Fruit fly (Drosophila melanogaster) whole organism, prepupa: Measurements from ENCODE around the gene CG5447.

Experiments used
- Blimp-1 ChIP-seq: fragments of 200-800 bp; sonication (Bioruptor generic); optimal IDR thresholded peaks from 3 replicates; lab custom pipeline; 2017; ENCODE audit warnings: missing biosample characterization, missing genetic modification characterization, mild to moderate bottlenecking, moderate library complexity, missing genetic modification reagents
- CG10631 ChIP-seq: fragments of 200-800 bp; sonication (Bioruptor generic); optimal IDR thresholded peaks from 2 replicates; lab custom pipeline; 2016; ENCODE audit warnings: missing biosample characterization, missing genetic modification characterization
- CG10669 ChIP-seq: fragments of 200-800 bp; sonication (Bioruptor generic); optimal IDR thresholded peaks from 3 replicates; lab custom pipeline; 2018; ENCODE audit warnings: missing biosample characterization, mild to moderate bottlenecking, missing genetic modification characterization, moderate library complexity
- CG11294 ChIP-seq: fragments of 200-800 bp; sonication (Bioruptor generic); IDR thresholded peaks from 2 replicates; pipeline ENCODE4 v1.3.6; 2022; ENCODE audit warnings: missing biosample characterization, missing genetic modification characterization
- CG11762 ChIP-seq: fragments of 200-800 bp; sonication (Bioruptor generic); optimal IDR thresholded peaks from 3 replicates; lab custom pipeline; 2016; ENCODE audit warnings: missing biosample characterization, missing genetic modification characterization; ENCODE audit not compliant: insufficient read depth
- CG15336 ChIP-seq: fragments of 200-800 bp; sonication (Bioruptor generic); IDR thresholded peaks from 2 replicates; pipeline ENCODE4 v1.3.6; 2022; ENCODE audit warnings: missing biosample characterization, missing genetic modification characterization
- CG1621 ChIP-seq: fragments of 200-800 bp; sonication (Bioruptor generic); optimal IDR thresholded peaks from 3 replicates; lab custom pipeline; 2018; ENCODE audit warnings: missing biosample characterization, mild to moderate bottlenecking, missing genetic modification characterization
- CG3032 ChIP-seq: fragments of 200-800 bp; optimal IDR thresholded peaks from 2 replicates; lab custom pipeline; 2019; ENCODE audit warnings: missing biosample characterization, mild to moderate bottlenecking, missing genetic modification characterization, moderate library complexity
- CG31627 ChIP-seq: fragments of 200-800 bp; sonication (Bioruptor generic); optimal IDR thresholded peaks from 3 replicates; lab custom pipeline; 2016; ENCODE audit warnings: missing biosample characterization, missing genetic modification characterization
- CG32006 ChIP-seq: fragments of 200-800 bp; sonication (Bioruptor generic); optimal IDR thresholded peaks from 3 replicates; lab custom pipeline; 2017; ENCODE audit warnings: missing biosample characterization, mild to moderate bottlenecking, missing genetic modification characterization
- CG34406 ChIP-seq: fragments of 200-800 bp; sonication (Bioruptor generic); optimal IDR thresholded peaks from 3 replicates; lab custom pipeline; 2016; ENCODE audit warnings: missing biosample characterization, missing genetic modification characterization
- CG3919 ChIP-seq: fragments of 200-800 bp; sonication (Bioruptor generic); optimal IDR thresholded peaks from 3 replicates; lab custom pipeline; 2016; ENCODE audit warnings: missing biosample characterization, missing genetic modification characterization
- CG4318 ChIP-seq: fragments of 200-800 bp; sonication (Bioruptor generic); optimal IDR thresholded peaks from 3 replicates; lab custom pipeline; 2017; ENCODE audit warnings: missing biosample characterization, mild to moderate bottlenecking, missing genetic modification characterization
- CG6163 ChIP-seq: fragments of 200-800 bp; sonication (Bioruptor generic); IDR thresholded peaks from 3 replicates; pipeline ENCODE4 v1.3.6; 2022; ENCODE audit warnings: missing biosample characterization, missing genetic modification characterization
- CG6276 ChIP-seq: fragments of 200-800 bp; sonication (Bioruptor generic); optimal IDR thresholded peaks from 2 replicates; lab custom pipeline; 2017; ENCODE audit warnings: missing biosample characterization, mild to moderate bottlenecking, missing genetic modification characterization
- CG6792 ChIP-seq: fragments of 200-800 bp; sonication (Bioruptor generic); optimal IDR thresholded peaks from 3 replicates; lab custom pipeline; 2016; ENCODE audit warnings: missing biosample characterization, missing genetic modification characterization
- CG6808 ChIP-seq: fragments of 200-800 bp; sonication (Bioruptor generic); optimal IDR thresholded peaks from 3 replicates; lab custom pipeline; 2017; ENCODE audit warnings: missing biosample characterization, missing genetic modification characterization, mild to moderate bottlenecking, moderate library complexity, missing genetic modification reagents
- CG6854 ChIP-seq: fragments of 200-800 bp; sonication (Bioruptor generic); optimal IDR thresholded peaks from 2 replicates; lab custom pipeline; 2017; ENCODE audit warnings: missing biosample characterization, mild to moderate bottlenecking, missing genetic modification characterization
- CG7368 ChIP-seq: fragments of 200-800 bp; sonication (Bioruptor generic); optimal IDR thresholded peaks from 3 replicates; lab custom pipeline; 2016; ENCODE audit warnings: missing biosample characterization, missing genetic modification characterization
- CG8119 ChIP-seq: fragments of 200-800 bp; sonication (Bioruptor generic); IDR thresholded peaks from 3 replicates; pipeline ENCODE4 v1.3.6; 2022; ENCODE audit warnings: missing biosample characterization, missing genetic modification characterization
- CG8319 ChIP-seq: fragments of 200-800 bp; sonication (Bioruptor generic); optimal IDR thresholded peaks from 3 replicates; lab custom pipeline; 2016; ENCODE audit warnings: missing biosample characterization, missing genetic modification characterization
- CG8632 ChIP-seq: fragments of 200-800 bp; sonication (Bioruptor generic); optimal IDR thresholded peaks from 3 replicates; lab custom pipeline; 2016; ENCODE audit warnings: missing biosample characterization, missing genetic modification characterization
- CG9139 ChIP-seq: fragments of 200-800 bp; sonication (Bioruptor generic); optimal IDR thresholded peaks from 3 replicates; lab custom pipeline; 2017; ENCODE audit warnings: missing biosample characterization, mild to moderate bottlenecking, missing genetic modification characterization
- Eip75B ChIP-seq: fragments of 200-800 bp; sonication (Bioruptor generic); optimal IDR thresholded peaks from 3 replicates; lab custom pipeline; 2016; ENCODE audit warnings: missing biosample characterization, missing genetic modification characterization
- Eip78C ChIP-seq: fragments of 200-800 bp; sonication (Bioruptor generic); peaks from one replicate; lab custom pipeline; 2016; ENCODE audit warnings: missing biosample characterization, missing genetic modification characterization
- Eip93F ChIP-seq: fragments of 200-800 bp; sonication (Bioruptor generic); optimal IDR thresholded peaks from 2 replicates; lab custom pipeline; 2016; ENCODE audit warnings: missing biosample characterization, mild to moderate bottlenecking, missing genetic modification characterization
- Ets21C ChIP-seq: fragments of 200-800 bp; sonication (Bioruptor generic); optimal IDR thresholded peaks from 3 replicates; lab custom pipeline; 2016; ENCODE audit warnings: missing biosample characterization, missing genetic modification characterization
- Ets96B ChIP-seq: fragments of 200-800 bp; optimal IDR thresholded peaks from 2 replicates; lab custom pipeline; 2019; ENCODE audit warnings: missing biosample characterization, mild to moderate bottlenecking, missing genetic modification characterization, moderate library complexity
- Gug ChIP-seq: fragments of 200-800 bp; sonication (Bioruptor generic); IDR thresholded peaks from 2 replicates; pipeline ENCODE4 v1.3.6; 2022; ENCODE audit warnings: missing biosample characterization, missing genetic modification characterization
- Hr39 ChIP-seq: fragments of 200-800 bp; sonication (Bioruptor generic); optimal IDR thresholded peaks from 2 replicates; lab custom pipeline; 2016; ENCODE audit warnings: missing biosample characterization, missing genetic modification characterization
- Hr4 ChIP-seq: fragments of 200-800 bp; sonication (Bioruptor generic); optimal IDR thresholded peaks from 3 replicates; lab custom pipeline; 2016; ENCODE audit warnings: missing biosample characterization, missing genetic modification characterization
- Lpt ChIP-seq: fragments of 200-800 bp; sonication (Bioruptor generic); optimal IDR thresholded peaks from 3 replicates; lab custom pipeline; 2016; ENCODE audit warnings: missing biosample characterization, missing genetic modification characterization
- Smox ChIP-seq: fragments of 200-800 bp; sonication (Bioruptor generic); optimal IDR thresholded peaks from 3 replicates; lab custom pipeline; 2016; ENCODE audit warnings: missing biosample characterization, missing genetic modification characterization
- Sox14 ChIP-seq: fragments of 200-800 bp; sonication (Bioruptor generic); optimal IDR thresholded peaks from 3 replicates; lab custom pipeline; 2016; ENCODE audit warnings: missing biosample characterization, missing genetic modification characterization
- Sox15 ChIP-seq: fragments of 200-800 bp; sonication (Bioruptor generic); optimal IDR thresholded peaks from 3 replicates; lab custom pipeline; 2016; ENCODE audit warnings: missing biosample characterization, missing genetic modification characterization
- achi ChIP-seq: fragments of 200-800 bp; sonication (Bioruptor generic); optimal IDR thresholded peaks from 3 replicates; lab custom pipeline; 2016; ENCODE audit warnings: missing biosample characterization, missing genetic modification characterization
- acj6 ChIP-seq: fragments of 200-800 bp; sonication (Bioruptor generic); optimal IDR thresholded peaks from 3 replicates; lab custom pipeline; 2016; ENCODE audit warnings: missing biosample characterization, missing genetic modification characterization
- cyc ChIP-seq: fragments of 200-800 bp; sonication (Bioruptor generic); optimal IDR thresholded peaks from 3 replicates; lab custom pipeline; 2016; ENCODE audit warnings: missing biosample characterization, missing genetic modification characterization
- dac ChIP-seq: fragments of 200-800 bp; sonication (Bioruptor generic); optimal IDR thresholded peaks from 2 replicates; lab custom pipeline; 2017; ENCODE audit warnings: missing biosample characterization, mild to moderate bottlenecking, missing genetic modification characterization
- eg ChIP-seq: fragments of 200-800 bp; sonication (Bioruptor generic); IDR thresholded peaks from 3 replicates; pipeline ENCODE4 v1.3.6; 2022; ENCODE audit warnings: missing biosample characterization, missing genetic modification characterization
- fd59A ChIP-seq: fragments of 200-800 bp; sonication (Bioruptor generic); optimal IDR thresholded peaks from 2 replicates; lab custom pipeline; 2017; ENCODE audit warnings: missing biosample characterization, mild to moderate bottlenecking, missing genetic modification characterization, missing genetic modification reagents
- fd85E ChIP-seq: fragments of 200-800 bp; sonication (Bioruptor generic); optimal IDR thresholded peaks from 3 replicates; lab custom pipeline; 2016; ENCODE audit warnings: missing biosample characterization, missing genetic modification characterization
- lz ChIP-seq: fragments of 200-800 bp; sonication (Bioruptor generic); optimal IDR thresholded peaks from 3 replicates; lab custom pipeline; 2016; ENCODE audit warnings: missing biosample characterization, missing genetic modification characterization
- net ChIP-seq: fragments of 200-800 bp; sonication (Bioruptor generic); optimal IDR thresholded peaks from 3 replicates; lab custom pipeline; 2016; ENCODE audit warnings: missing biosample characterization, missing genetic modification characterization
- pdm3 ChIP-seq: fragments of 200-800 bp; sonication (Bioruptor generic); optimal IDR thresholded peaks from 3 replicates; lab custom pipeline; 2016; ENCODE audit warnings: missing biosample characterization, missing genetic modification characterization
- salr ChIP-seq, 2 experiments: fragments of 200-800 bp; sonication (Bioruptor generic); optimal IDR thresholded peaks; 3 replicates each; lab custom pipeline; 2016 to 2018; ENCODE audit warnings: missing biosample characterization in 2 of 2, missing genetic modification characterization in 2 of 2, mild to moderate bottlenecking in 1 of 2
- spab ChIP-seq: fragments of 200-800 bp; sonication (Bioruptor generic); optimal IDR thresholded peaks from 2 replicates; lab custom pipeline; 2017; ENCODE audit warnings: missing biosample characterization, mild to moderate bottlenecking, missing genetic modification characterization, missing genetic modification reagents
- topi ChIP-seq: fragments of 200-800 bp; sonication (Bioruptor generic); optimal IDR thresholded peaks from 3 replicates; lab custom pipeline; 2016; ENCODE audit warnings: missing biosample characterization, missing genetic modification characterization
- vri ChIP-seq: fragments of 200-800 bp; sonication (Bioruptor generic); optimal IDR thresholded peaks from 3 replicates; lab custom pipeline; 2016; ENCODE audit warnings: missing biosample characterization, mild to moderate bottlenecking, missing genetic modification characterization

CG5447 gene

DNA sequence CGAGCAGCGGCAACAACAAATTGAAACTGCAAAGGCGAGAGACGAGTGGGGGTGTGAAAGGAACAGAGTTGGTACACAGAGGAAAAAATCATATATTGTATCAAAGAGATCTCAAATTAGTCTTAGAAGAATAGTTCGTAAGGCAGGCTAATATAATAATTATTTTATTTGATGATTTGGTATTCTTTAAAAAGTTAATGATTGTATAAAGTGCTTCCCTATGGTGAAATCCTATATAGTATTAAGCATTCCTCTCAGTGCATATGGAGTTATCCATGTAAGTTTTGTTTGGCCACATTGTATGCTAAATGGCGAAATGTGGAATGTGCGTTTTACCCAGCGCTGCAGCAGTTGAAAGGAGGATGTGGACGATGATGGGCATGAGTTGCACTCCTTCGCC lies 31.3 kb downstream of the CG5447 start (continued):
- TF ChIP-seq achi (GFP tag; lab: Kevin White, UChicago), result peak; percentile 28
- TF ChIP-seq Eip75B (GFP tag; lab: Kevin White, UChicago), result peak; percentile 40
- no peak for TF ChIP-seq Sox15 (GFP tag; lab: Kevin White, UChicago)
- TF ChIP-seq CG7368 (GFP tag; lab: Kevin White, UChicago), result no peak
- TF ChIP-seq lz (GFP tag; lab: Kevin White, UChicago), result peak; percentile 33
- TF ChIP-seq CG11294, result no peak
- TF ChIP-seq CG4318 (GFP tag; lab: Kevin White, UChicago), result no peak
- peak; percentile 49 for TF ChIP-seq Ets96B (tag; lab: Kevin White, UChicago)
- TF ChIP-seq CG31627, result peak; percentile 13
- peak; percentile 33 for TF ChIP-seq CG10631
- TF ChIP-seq Hr39 (GFP tag; lab: Kevin White, UChicago), result peak; percentile 19
- TF ChIP-seq CG6854 (GFP tag; lab: Kevin White, UChicago), result no peak
- peak; percentile 60; the same call in 2 of the 3 replicates for TF ChIP-seq CG8119 (GFP tag; lab: Robert Waterston, UW)
- peak; percentile 48 for TF ChIP-seq CG15336

dm6 chr3R:26484511-26484910 lies 32.2 kb downstream of the CG5447 start:
- TF ChIP-seq CG9139 (no peak), CG3032 (tag; lab: Kevin White, UChicago) (peak; percentile 14), topi (GFP tag; lab: Kevin White, UChicago) (peak; percentile 40), Sox14 (GFP tag; lab: Kevin White, UChicago) (peak; percentile 31), CG8119 (GFP tag; lab: Robert Waterston, UW) (peak; percentile 34; the same call in 1 of the 3 replicates), CG6163 (peak; percentile 37; the same call in 1 of the 3 replicates), Gug (GFP tag; lab: Robert Waterston, UW) (no peak), Hr39 (GFP tag; lab: Kevin White, UChicago) (peak; percentile 15), net (GFP tag; lab: Kevin White, UChicago) (peak; percentile 33), CG31627 (peak; percentile 48), Eip75B (GFP tag; lab: Kevin White, UChicago) (peak; percentile 20), salr (GFP tag; optimal IDR thresholded peaks at IDR 0.05; lab: Kevin White, UChicago) (no peak), CG4318 (GFP tag; lab: Kevin White, UChicago) (peak; percentile 14), spab (GFP tag; lab: Kevin White, UChicago) (no peak), Ets21C (GFP tag; lab: Kevin White, UChicago) (no peak), fd85E (no peak), Smox (GFP tag; lab: Kevin White, UChicago) (peak; percentile 44), Eip93F (GFP tag; lab: Kevin White, UChicago) (no peak), CG34406 (GFP tag; lab: Kevin White, UChicago) (peak; percentile 49), eg (no peak), CG8319 (GFP tag; lab: Kevin White, UChicago) (peak; percentile 10), CG15336 (peak; percentile 28; the same call in 1 of the 2 replicates), CG6808 (GFP tag; lab: Kevin White, UChicago) (peak; percentile 13), Lpt (GFP tag; lab: Kevin White, UChicago) (peak; percentile 23), Eip78C (peak; percentile 91), CG10669 (GFP tag; lab: Kevin White, UChicago) (peak; percentile 12), CG32006 (GFP tag; lab: Kevin White, UChicago) (peak; percentile 50), CG8632 (GFP tag; lab: Kevin White, UChicago) (peak; percentile 48), dac (peak; percentile 17), CG6854 (GFP tag; lab: Kevin White, UChicago) (no peak), lz (GFP tag; lab: Kevin White, UChicago) (peak; percentile 30), CG6792 (GFP tag; lab: Kevin White, UChicago) (peak; percentile 21), pdm3 (GFP tag; lab: Kevin White, UChicago) (peak; percentile 23), Blimp-1 (GFP tag; lab: Kevin White, UChicago) (no peak), CG11762 (no peak), CG6276 (peak; percentile 8), cyc (GFP tag; lab: Kevin White, UChicago) (peak; percentile 29), vri (GFP tag; lab: Kevin White, UChicago) (no peak), achi (GFP tag; lab: Kevin White, UChicago) (peak; percentile 50), Hr4 (GFP tag; lab: Kevin White, UChicago) (peak; percentile 40), CG11294 (no peak), acj6 (peak; percentile 39), CG3919 (peak; percentile 34), CG1621 (tag; lab: Kevin White, UChicago) (no peak), fd59A (GFP tag; lab: Kevin White, UChicago) (no peak), Sox15 (GFP tag; lab: Kevin White, UChicago) (peak; percentile 34)
